Worm (Caenorhabditis elegans): ENCODE measurements around the gene pup-2.

- TF ChIP-seq rnt-1 (tag; optimal IDR thresholded peaks at IDR 0.05) (no peak), nhr-11 (tag; optimal IDR thresholded peaks at IDR 0.05) (no peak), lim-6 (tag; optimal IDR thresholded peaks at IDR 0.05) (no peak), ama-1 (optimal IDR thresholded peaks at IDR 0.05) (no peak), C38D4.7 (GFP tag; optimal IDR thresholded peaks at IDR 0.05) (no peak), ceh-18 (tag; optimal IDR thresholded peaks at IDR 0.05) (no peak), tbx-2 (tag; optimal IDR thresholded peaks at IDR 0.05) (no peak)
These were observed 33.0 kb downstream of the pup-2 start, which contains the start of gene ZC155.2 for ce11 chrIII:5218687-5219086.
